Fruit fly (Drosophila melanogaster) whole organism, adult: ENCODE results near the gene smp-30.

ENCODE experiments used
- CG11617 ChIP-seq: fragments of 200-800 bp; sonication (Bioruptor generic); optimal IDR thresholded peaks from 2 replicates; lab custom pipeline; 2017; ENCODE audit warnings: mild to moderate bottlenecking, missing biosample characterization, missing genetic modification reagents, missing genetic modification characterization
- CG12768 ChIP-seq: fragments of 200-800 bp; sonication (Bioruptor generic); optimal IDR thresholded peaks from 2 replicates; lab custom pipeline; 2017; ENCODE audit warnings: missing biosample characterization, missing genetic modification characterization, mild to moderate bottlenecking, moderate library complexity, missing genetic modification reagents
- CG14711 ChIP-seq: fragments of 200-800 bp; sonication (Bioruptor generic); optimal IDR thresholded peaks from 2 replicates; lab custom pipeline; 2018; ENCODE audit warnings: missing biosample characterization, mild to moderate bottlenecking, missing genetic modification characterization, moderate library complexity
- CG1620 ChIP-seq: fragments of 200-800 bp; sonication (Bioruptor generic); optimal IDR thresholded peaks from 2 replicates; lab custom pipeline; 2016; ENCODE audit warnings: missing biosample characterization, missing genetic modification characterization
- CG33017 ChIP-seq: fragments of 200-800 bp; sonication (Bioruptor generic); optimal IDR thresholded peaks from 2 replicates; lab custom pipeline; 2018; ENCODE audit warnings: missing biosample characterization, mild to moderate bottlenecking, missing genetic modification characterization, moderate library complexity
- CG5204 ChIP-seq: fragments of 200-800 bp; sonication (Bioruptor generic); optimal IDR thresholded peaks from 2 replicates; lab custom pipeline; 2016; ENCODE audit warnings: missing biosample characterization, missing genetic modification characterization
- CG7045 ChIP-seq: fragments of 200-800 bp; sonication (Bioruptor generic); optimal IDR thresholded peaks from 2 replicates; lab custom pipeline; 2017; ENCODE audit warnings: missing biosample characterization, mild to moderate bottlenecking, missing genetic modification characterization
- CG7101 ChIP-seq: fragments of 200-800 bp; sonication (Bioruptor generic); optimal IDR thresholded peaks from 2 replicates; lab custom pipeline; 2018; ENCODE audit warnings: missing biosample characterization, mild to moderate bottlenecking, missing genetic modification characterization, moderate library complexity
- Clk ChIP-seq: fragments of 200-800 bp; sonication (Bioruptor generic); optimal IDR thresholded peaks from 2 replicates; lab custom pipeline; 2017; ENCODE audit warnings: missing biosample characterization, missing genetic modification characterization
- Crg-1 ChIP-seq: fragments of 200-800 bp; sonication (Bioruptor generic); optimal IDR thresholded peaks from 2 replicates; lab custom pipeline; 2016; ENCODE audit warnings: missing biosample characterization, missing genetic modification characterization
- Hr96 ChIP-seq: fragments of 200-800 bp; sonication (Bioruptor generic); optimal IDR thresholded peaks from 2 replicates; lab custom pipeline; 2016; ENCODE audit warnings: missing biosample characterization, missing genetic modification characterization
- Mnt ChIP-seq: fragments of 200-800 bp; sonication (Bioruptor generic); optimal IDR thresholded peaks from 2 replicates; lab custom pipeline; 2016; ENCODE audit warnings: missing biosample characterization, mild to moderate bottlenecking, missing genetic modification characterization
- bab1 ChIP-seq: fragments of 200-800 bp; sonication (Bioruptor generic); optimal IDR thresholded peaks from 3 replicates; lab custom pipeline; 2019; ENCODE audit warnings: missing biosample characterization, mild to moderate bottlenecking, missing genetic modification characterization, moderate library complexity
- cic ChIP-seq: fragments of 200-800 bp; sonication (Bioruptor generic); optimal IDR thresholded peaks from 2 replicates; lab custom pipeline; 2017; ENCODE audit warnings: missing biosample characterization, mild to moderate bottlenecking, missing genetic modification characterization, moderate library complexity
- cnc ChIP-seq, 2 experiments: fragments of >200 bp; optimal IDR thresholded peaks; 2 replicates each; lab custom pipeline; 2017
- kay ChIP-seq: fragments of 200-800 bp; sonication (Bioruptor generic); peaks from one replicate; lab custom pipeline; 2016; ENCODE audit warnings: missing biosample characterization, missing genetic modification characterization, borderline replicate concordance
- ovo ChIP-seq: fragments of 200-800 bp; sonication (Bioruptor generic); optimal IDR thresholded peaks from 2 replicates; lab custom pipeline; 2016; ENCODE audit warnings: missing biosample characterization, missing genetic modification characterization
- pad ChIP-seq: fragments of 200-800 bp; sonication (Bioruptor generic); optimal IDR thresholded peaks from 3 replicates; lab custom pipeline; 2017; ENCODE audit warnings: missing biosample characterization, missing genetic modification characterization, mild to moderate bottlenecking, moderate library complexity, missing genetic modification reagents
- tj ChIP-seq: fragments of 200-800 bp; sonication (Bioruptor generic); optimal IDR thresholded peaks from 3 replicates; lab custom pipeline; 2017; ENCODE audit warnings: missing biosample characterization, mild to moderate bottlenecking, missing genetic modification characterization, moderate library complexity
- toe ChIP-seq: fragments of 200-800 bp; sonication (Bioruptor generic); optimal IDR thresholded peaks from 2 replicates; lab custom pipeline; 2016; ENCODE audit warnings: missing biosample characterization, missing genetic modification characterization

The smp-30 gene

dm6 chr3R:14740658-14741191 lies 10.3 kb downstream of the smp-30 start:
- TF ChIP-seq CG11617 (GFP tag; lab: Kevin White, UChicago) (peak; percentile 31), cnc (optimal IDR thresholded peaks at IDR 0.05; lab: Kevin White, UChicago) (no peak), Hr96 (GFP tag; lab: Kevin White, UChicago) (peak; percentile 67), kay (GFP tag; lab: Kevin White, UChicago) (no peak), pad (peak; percentile 88), toe (peak; percentile 91), CG7101 (tag; lab: Kevin White, UChicago) (peak; percentile 73), Clk (GFP tag; lab: Kevin White, UChicago) (peak; percentile 83), Crg-1 (GFP tag; lab: Kevin White, UChicago) (peak; percentile 79), bab1 (peak; percentile 36), CG5204 (GFP tag; lab: Kevin White, UChicago) (no peak), CG1620 (GFP tag; lab: Kevin White, UChicago) (peak; percentile 90), CG33017 (tag; lab: Kevin White, UChicago) (peak; percentile 17), CG7045 (GFP tag; lab: Kevin White, UChicago) (peak; percentile 62), CG14711 (tag; lab: Kevin White, UChicago) (peak; percentile 39), tj (GFP tag; lab: Kevin White, UChicago) (peak; percentile 79), CG12768 (GFP tag; lab: Kevin White, UChicago) (peak; percentile 80), ovo (GFP tag; lab: Kevin White, UChicago) (peak; percentile 81), Mnt (GFP tag; lab: Kevin White, UChicago) (peak; percentile 84), cic (peak; percentile 90)

- no peak for TF ChIP-seq Mnt (GFP tag; lab: Kevin White, UChicago)
- no peak for TF ChIP-seq CG1620 (GFP tag; lab: Kevin White, UChicago)
- TF ChIP-seq CG33017 (tag; lab: Kevin White, UChicago), result no peak
- TF ChIP-seq tj (GFP tag; lab: Kevin White, UChicago), result no peak
- TF ChIP-seq bab1, result no peak
- no peak for TF ChIP-seq Hr96 (GFP tag; lab: Kevin White, UChicago)
- no peak for TF ChIP-seq kay (GFP tag; lab: Kevin White, UChicago)
- TF ChIP-seq pad, result no peak
- no peak for TF ChIP-seq CG11617 (GFP tag; lab: Kevin White, UChicago)
- no peak for TF ChIP-seq toe
- no peak for TF ChIP-seq CG7101 (tag; lab: Kevin White, UChicago)
- no peak for TF ChIP-seq cnc (optimal IDR thresholded peaks at IDR 0.05; lab: Kevin White, UChicago)
- TF ChIP-seq CG7045 (GFP tag; lab: Kevin White, UChicago), result no peak
Measured at dm6 chr3R:14740253-14740522, 10.9 kb downstream of the smp-30 start.

- TF ChIP-seq CG12768 (GFP tag; lab: Kevin White, UChicago), result no peak
- peak; percentile 42 for TF ChIP-seq tj (GFP tag; lab: Kevin White, UChicago)
- TF ChIP-seq toe, result no peak
- no peak for TF ChIP-seq Clk (GFP tag; lab: Kevin White, UChicago)
- TF ChIP-seq ovo (GFP tag; lab: Kevin White, UChicago), result peak; percentile 95
- TF ChIP-seq cnc (optimal IDR thresholded peaks at IDR 0.05; lab: Kevin White, UChicago), result peak in 1 of 2 experiments; percentile 53
- TF ChIP-seq kay (GFP tag; lab: Kevin White, UChicago), result peak; percentile 55
Measured at dm6 chr3R:14739501-14740252, 11.4 kb downstream of the smp-30 start.

- TF ChIP-seq CG7101 (tag; lab: Kevin White, UChicago), result peak; percentile 60
- peak; percentile 96 for TF ChIP-seq kay (GFP tag; lab: Kevin White, UChicago)
- peak; percentile 90 for TF ChIP-seq cic
- TF ChIP-seq Hr96 (GFP tag; lab: Kevin White, UChicago), result peak; percentile 66
- no peak for TF ChIP-seq Crg-1 (GFP tag; lab: Kevin White, UChicago)
- peak; percentile 7 for TF ChIP-seq CG11617 (GFP tag; lab: Kevin White, UChicago)
- peak; percentile 75 for TF ChIP-seq bab1
- TF ChIP-seq Clk (GFP tag; lab: Kevin White, UChicago), result peak; percentile 68
- peak; percentile 73 for TF ChIP-seq Mnt (GFP tag; lab: Kevin White, UChicago)
- TF ChIP-seq tj (GFP tag; lab: Kevin White, UChicago), result peak; percentile 67
- no peak for TF ChIP-seq CG5204 (GFP tag; lab: Kevin White, UChicago)
- peak; percentile 82 for TF ChIP-seq ovo (GFP tag; lab: Kevin White, UChicago)
- TF ChIP-seq pad, result peak; percentile 95
- TF ChIP-seq CG1620 (GFP tag; lab: Kevin White, UChicago), result peak; percentile 67
- peak; percentile 90 for TF ChIP-seq CG12768 (GFP tag; lab: Kevin White, UChicago)
- TF ChIP-seq toe, result peak; percentile 50
- peak; percentile 26 for TF ChIP-seq CG33017 (tag; lab: Kevin White, UChicago)
- TF ChIP-seq CG7045 (GFP tag; lab: Kevin White, UChicago), result peak; percentile 52
- TF ChIP-seq CG14711 (tag; lab: Kevin White, UChicago), result peak; percentile 24
- no peak for TF ChIP-seq cnc (optimal IDR thresholded peaks at IDR 0.05; lab: Kevin White, UChicago)
Measured at dm6 chr3R:14739088-14739487, 12.0 kb downstream of the smp-30 start.

dm6 chr3R:14737894-14738860 lies 12.9 kb downstream of the smp-30 start:
- TF ChIP-seq CG5204 (GFP tag; lab: Kevin White, UChicago) (no peak), kay (GFP tag; lab: Kevin White, UChicago) (peak; percentile 84), toe (no peak), CG12768 (GFP tag; lab: Kevin White, UChicago) (no peak), CG7045 (GFP tag; lab: Kevin White, UChicago) (no peak), CG14711 (tag; lab: Kevin White, UChicago) (peak; percentile 77), tj (GFP tag; lab: Kevin White, UChicago) (peak; percentile 20), cic (no peak), Crg-1 (GFP tag; lab: Kevin White, UChicago) (peak; percentile 11), Mnt (GFP tag; lab: Kevin White, UChicago) (no peak), pad (peak; percentile 66), CG7101 (tag; lab: Kevin White, UChicago) (peak; percentile 83), CG33017 (tag; lab: Kevin White, UChicago) (peak; percentile 41), ovo (GFP tag; lab: Kevin White, UChicago) (peak; percentile 13), bab1 (peak; percentile 94), Hr96 (GFP tag; lab: Kevin White, UChicago) (no peak), CG11617 (GFP tag; lab: Kevin White, UChicago) (peak; percentile 31)
